Worm (Caenorhabditis elegans): ENCODE data around the gene C28H8.7.

The C28H8.7 gene

ce11 chrIII:5886893-5887292 lies at the start of gene C28H8.7:
Gene C28H8.7 (minus strand): TSS chrIII:5886993.
- TF ChIP-seq ceh-31 (tag; optimal IDR thresholded peaks at IDR 0.05): no peak
- no peak for TF ChIP-seq unc-3 (GFP tag; conservative IDR thresholded peaks at IDR 0.05)
- no peak for TF ChIP-seq unc-3 (tag; optimal IDR thresholded peaks at IDR 0.05)
- no peak for TF ChIP-seq gmeb-2 (tag; optimal IDR thresholded peaks at IDR 0.05)
- no peak for TF ChIP-seq fax-1 (tag; optimal IDR thresholded peaks at IDR 0.05)
- no peak for TF ChIP-seq hlh-15 (tag; optimal IDR thresholded peaks at IDR 0.05)
- TF ChIP-seq lin-11 (tag; optimal IDR thresholded peaks at IDR 0.05): no peak
- no peak for TF ChIP-seq hlh-30 (tag; optimal IDR thresholded peaks at IDR 0.05; ENCODE audit: insufficient read depth)
- TF ChIP-seq hlh-13 (GFP tag; optimal IDR thresholded peaks at IDR 0.05): no peak
- TF ChIP-seq sdc-2 (tag; optimal IDR thresholded peaks at IDR 0.05): no peak
- TF ChIP-seq dve-1 (tag; optimal IDR thresholded peaks at IDR 0.05): no peak
- no peak for TF ChIP-seq hlh-6 (tag; optimal IDR thresholded peaks at IDR 0.05)
- no peak for TF ChIP-seq tbx-2 (tag; optimal IDR thresholded peaks at IDR 0.05)
- no peak for TF ChIP-seq pqm-1 (tag; optimal IDR thresholded peaks at IDR 0.05)
- TF ChIP-seq C38D4.7 (GFP tag; optimal IDR thresholded peaks at IDR 0.05): no peak
- no peak for TF ChIP-seq ceh-45 (GFP tag; IDR thresholded peaks at IDR 0.05)
- TF ChIP-seq C08G9.2 (tag; optimal IDR thresholded peaks at IDR 0.05): no peak
- TF ChIP-seq odd-2 (tag; optimal IDR thresholded peaks at IDR 0.05): no peak
- TF ChIP-seq sox-2 (GFP tag; IDR thresholded peaks at IDR 0.05): no peak
- no peak for TF ChIP-seq che-1 (tag; optimal IDR thresholded peaks at IDR 0.05)
- TF ChIP-seq ceh-30 (tag; optimal IDR thresholded peaks at IDR 0.05): no peak

ce11 chrIII:5934138-5934658 lies 47.4 kb upstream of the C28H8.7 start:
- no peak for TF ChIP-seq nfya-1 (tag; optimal IDR thresholded peaks at IDR 0.05)
- no peak for TF ChIP-seq ceh-24 (tag; optimal IDR thresholded peaks at IDR 0.05)
- no peak for TF ChIP-seq pha-2 (tag; optimal IDR thresholded peaks at IDR 0.05)
- no peak for TF ChIP-seq pha-4 (tag; optimal IDR thresholded peaks at IDR 0.05)
- TF ChIP-seq gmeb-2 (tag; optimal IDR thresholded peaks at IDR 0.05): no peak
- TF ChIP-seq ceh-2 (tag; optimal IDR thresholded peaks at IDR 0.05): no peak
- TF ChIP-seq ceh-45 (GFP tag; IDR thresholded peaks at IDR 0.05): no peak

DNA sequence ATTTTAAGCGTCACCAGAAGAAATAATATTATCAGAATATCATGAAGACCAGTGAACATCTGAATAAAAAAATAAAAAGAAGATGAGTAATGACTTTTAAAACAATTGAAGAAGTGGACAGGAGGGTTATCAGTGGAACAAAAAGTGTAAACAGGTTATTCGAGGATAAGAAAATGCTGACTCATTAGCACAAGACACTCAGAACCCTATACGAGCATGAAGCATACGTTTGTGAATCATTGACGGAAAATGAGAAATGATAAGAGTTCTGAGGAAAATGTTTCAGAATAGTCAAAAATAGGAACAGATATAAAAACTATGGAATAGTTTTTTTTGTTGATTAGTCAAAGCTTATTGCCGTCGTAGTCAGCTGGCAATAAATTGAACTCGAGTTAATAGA lies 46.1 kb upstream of the C28H8.7 start, which contains the start of gene zmp-1:
Gene zmp-1, minus strand, starts transcription at position 101 of the 400 bp plus-strand sequence.
- TF ChIP-seq eyg-1 (tag; optimal IDR thresholded peaks at IDR 0.05) (no peak), fkh-10 (GFP tag; optimal IDR thresholded peaks at IDR 0.05) (no peak), tbx-7 (tag; optimal IDR thresholded peaks at IDR 0.05) (no peak), gmeb-2 (tag; optimal IDR thresholded peaks at IDR 0.05) (no peak), hlh-8 (tag; optimal IDR thresholded peaks at IDR 0.05) (no peak), che-1 (tag; optimal IDR thresholded peaks at IDR 0.05) (no peak), ztf-16 (tag; optimal IDR thresholded peaks at IDR 0.05) (no peak)

ce11 chrIII:5931433-5931994 lies 44.7 kb upstream of the C28H8.7 start, which contains the start of gene EGAP1.5:
Gene EGAP1.5 (plus strand): TSS chrIII:5931721.
- no peak for TF ChIP-seq unc-42 (tag; optimal IDR thresholded peaks at IDR 0.05)
- peak; percentile 37 for TF ChIP-seq ceh-34 (tag; optimal IDR thresholded peaks at IDR 0.05)
- peak; percentile 28 for TF ChIP-seq pat-9 (tag; optimal IDR thresholded peaks at IDR 0.05)

- TF ChIP-seq hlh-15 (tag; optimal IDR thresholded peaks at IDR 0.05) (no peak), unc-42 (tag; optimal IDR thresholded peaks at IDR 0.05) (no peak), ceh-24 (tag; optimal IDR thresholded peaks at IDR 0.05) (no peak), madf-2 (tag; optimal IDR thresholded peaks at IDR 0.05) (no peak), ztf-16 (tag; optimal IDR thresholded peaks at IDR 0.05) (no peak), ceh-2 (tag; optimal IDR thresholded peaks at IDR 0.05) (no peak), pax-1 (tag; optimal IDR thresholded peaks at IDR 0.05) (no peak), syd-9 (tag; optimal IDR thresholded peaks at IDR 0.05) (no peak), ceh-6 (GFP tag; optimal IDR thresholded peaks at IDR 0.05) (no peak), ama-1 (optimal IDR thresholded peaks at IDR 0.05) (no peak), ceh-9 (tag; optimal IDR thresholded peaks at IDR 0.05) (no peak), rnt-1 (tag; optimal IDR thresholded peaks at IDR 0.05) (peak; percentile 0), elt-2 (tag; optimal IDR thresholded peaks at IDR 0.05) (no peak), hlh-8 (tag; optimal IDR thresholded peaks at IDR 0.05) (peak; percentile 25), dmd-4 (tag; optimal IDR thresholded peaks at IDR 0.05; ENCODE audit: borderline replicate concordance) (no peak), unc-55 (GFP tag; optimal IDR thresholded peaks at IDR 0.05) (peak; percentile 26), F13H6.1 (tag; optimal IDR thresholded peaks at IDR 0.05) (no peak), elt-4 (tag; optimal IDR thresholded peaks at IDR 0.05) (no peak)
These were observed 43.9 kb upstream of the C28H8.7 start for ce11 chrIII:5930659-5931058.
